Worm (Caenorhabditis elegans) whole organism, young adult: Measurements from ENCODE around the gene lgc-33.

Experiments
- C06A6.2 ChIP-seq: fragments of 200-800 bp; sonication (Bioruptor generic); conservative IDR thresholded peaks from 2 replicates; pipeline ENCODE4 v1.3.6; 2022; ENCODE audit warnings: missing genetic modification characterization, missing compliant biosample characterization
- D2030.7 ChIP-seq: fragments of 200-800 bp; sonication (Bioruptor generic); IDR thresholded peaks from 2 replicates; pipeline ENCODE4 v1.3.6; 2022; ENCODE audit warnings: missing genetic modification reagents, missing genetic modification characterization, missing compliant biosample characterization
- Y53G8AR.9 ChIP-seq: fragments of 200-800 bp; sonication (Bioruptor generic); conservative IDR thresholded peaks from 2 replicates; pipeline ENCODE4 v1.3.6; 2022; ENCODE audit warnings: missing genetic modification reagents, missing genetic modification characterization, missing compliant biosample characterization
- ZK185.1 ChIP-seq: sonication (generic microtip); optimal IDR thresholded peaks from 2 replicates; lab custom pipeline; 2016; ENCODE audit warnings: mild to moderate bottlenecking, missing genetic modification characterization, missing compliant biosample characterization; ENCODE audit not compliant: poor library complexity, severe bottlenecking
- attf-5 ChIP-seq: fragments of 200-800 bp; sonication (Bioruptor generic); optimal IDR thresholded peaks from 2 replicates; lab custom pipeline; 2018; ENCODE audit warnings: mild to moderate bottlenecking, missing genetic modification characterization, missing compliant biosample characterization
- ccch-3 ChIP-seq: fragments of 200-800 bp; sonication (Bioruptor generic); optimal IDR thresholded peaks from 2 replicates; lab custom pipeline; 2018; ENCODE audit warnings: mild to moderate bottlenecking, missing genetic modification characterization, missing compliant biosample characterization
- cebp-1 ChIP-seq, 2 experiments: fragments of 200-800 bp in 1 of 2; sonication (Bioruptor generic) in 1 of 2; sonication (generic microtip) in 1 of 2; IDR thresholded peaks in 1 of 2; optimal IDR thresholded peaks in 1 of 2; 2 replicates each; pipeline versions ENCODE4 v1.3.6 to Lab custom; 2017 to 2022; ENCODE audit warnings: missing compliant biosample characterization in 2 of 2, missing genetic modification characterization in 2 of 2, mild to moderate bottlenecking in 1 of 2, missing genetic modification reagents in 1 of 2, moderate library complexity in 1 of 2
- ceh-100 ChIP-seq: fragments of 200-800 bp; sonication (Bioruptor generic); IDR thresholded peaks from 2 replicates; pipeline ENCODE4 v1.3.6; 2022; ENCODE audit warnings: missing genetic modification reagents, missing genetic modification characterization, missing compliant biosample characterization
- ceh-27 ChIP-seq: fragments of 200-800 bp; sonication (Bioruptor generic); optimal IDR thresholded peaks from 2 replicates; lab custom pipeline; 2018; ENCODE audit warnings: mild to moderate bottlenecking, missing genetic modification characterization, moderate library complexity, missing compliant biosample characterization
- chd-7 ChIP-seq: sonication (generic microtip); optimal IDR thresholded peaks from 2 replicates; lab custom pipeline; 2016; ENCODE audit warnings: mild to moderate bottlenecking, missing genetic modification characterization, moderate library complexity, missing compliant biosample characterization
- dox-1 ChIP-seq: fragments of 200-800 bp; sonication (Bioruptor generic); IDR thresholded peaks from 2 replicates; pipeline ENCODE4 v1.3.6; 2022; ENCODE audit warnings: missing genetic modification reagents, missing genetic modification characterization, missing compliant biosample characterization
- efl-1 ChIP-seq: fragments of 150-350 bp; optimal IDR thresholded peaks from 2 replicates; lab custom pipeline; 2014; ENCODE audit warnings: missing biosample characterization, missing genetic modification reagents, missing genetic modification characterization
- egl-44 ChIP-seq: fragments of 200-800 bp; sonication (Bioruptor generic); IDR thresholded peaks from 2 replicates; pipeline ENCODE4 v1.3.6; 2022; ENCODE audit warnings: missing genetic modification reagents, missing genetic modification characterization, missing compliant biosample characterization
- hmg-1.2 ChIP-seq: fragments of 200-800 bp; sonication (Bioruptor generic); IDR thresholded peaks from 2 replicates; pipeline ENCODE4 v1.3.6; 2022; ENCODE audit warnings: missing genetic modification reagents, missing genetic modification characterization, missing compliant biosample characterization
- lin-35 ChIP-seq, 3 experiments: fragments of 150-350 bp in 2 of 3; sonication (generic microtip) in 1 of 3; optimal IDR thresholded peaks; 2 replicates each; lab custom pipeline; 2014 to 2018; ENCODE audit warnings: missing biosample characterization in 3 of 3, missing genetic modification characterization in 3 of 3, missing genetic modification reagents in 3 of 3
- lin-40 ChIP-seq: sonication (generic microtip); optimal IDR thresholded peaks from 2 replicates; lab custom pipeline; 2016; ENCODE audit warnings: missing genetic modification characterization, mild to moderate bottlenecking, missing compliant biosample characterization, missing genotype, missing genetic modification reagents
- lin-54 ChIP-seq: fragments of 200-800 bp; sonication (Bioruptor generic); optimal IDR thresholded peaks from 2 replicates; lab custom pipeline; 2018; ENCODE audit warnings: mild to moderate bottlenecking, missing genetic modification characterization, missing compliant biosample characterization
- mcd-1 ChIP-seq: fragments of 200-800 bp; sonication (Bioruptor generic); IDR thresholded peaks from 2 replicates; pipeline ENCODE4 v1.3.6; 2022; ENCODE audit warnings: missing genetic modification reagents, missing genetic modification characterization, missing compliant biosample characterization
- nhr-179 ChIP-seq: sonication (generic microtip); optimal IDR thresholded peaks from 2 replicates; lab custom pipeline; 2016; ENCODE audit warnings: mild to moderate bottlenecking, missing genetic modification characterization, missing compliant biosample characterization
- nhr-80 ChIP-seq: sonication (generic microtip); optimal IDR thresholded peaks from 2 replicates; lab custom pipeline; 2016; ENCODE audit warnings: missing genetic modification characterization, missing compliant biosample characterization
- snpc-3.4 ChIP-seq: sonication (generic microtip); optimal IDR thresholded peaks from 2 replicates; lab custom pipeline; 2017; ENCODE audit warnings: missing genetic modification characterization, mild to moderate bottlenecking, missing compliant biosample characterization, antibody characterized with exemption, moderate library complexity, missing genotype, missing genetic modification reagents
- snpc-4 ChIP-seq, 5 experiments: fragments of 150-350 bp in 1 of 5; sonication (generic microtip) in 4 of 5; optimal IDR thresholded peaks; 2 replicates each; lab custom pipeline; 2014 to 2018; ENCODE audit warnings: missing genetic modification characterization in 5 of 5, missing biosample characterization in 3 of 5, antibody characterized with exemption in 2 of 5, mild to moderate bottlenecking in 2 of 5, missing compliant biosample characterization in 2 of 5, missing genotype in 2 of 5, moderate library complexity in 2 of 5, missing genetic modification reagents in 1 of 5
- tlf-1 ChIP-seq: fragments of 200-800 bp; sonication (Bioruptor generic); optimal IDR thresholded peaks from 2 replicates; lab custom pipeline; 2018; ENCODE audit warnings: mild to moderate bottlenecking, missing genetic modification characterization, missing compliant biosample characterization
- ztf-6 ChIP-seq: fragments of 200-800 bp; sonication (Bioruptor generic); IDR thresholded peaks from 2 replicates; pipeline ENCODE4 v1.3.6; 2022; ENCODE audit warnings: missing genetic modification reagents, missing genetic modification characterization, missing compliant biosample characterization

Gene lgc-33

ce11 chrIV:874677-875076 is 29.4 kb downstream of the lgc-33 start, which contains the start of gene Y55F3BR.1 (continued):
- TF ChIP-seq snpc-3.4 (no peak), ztf-6 (GFP tag; lab: Robert Waterston, UW) (no peak), cebp-1 (GFP tag; IDR thresholded peaks at IDR 0.05; lab: Robert Waterston, UW) (no peak), cebp-1 (tag; optimal IDR thresholded peaks at IDR 0.05; lab: Kevin White, UChicago) (peak; percentile 6), efl-1 (peak; percentile 90), snpc-4 (GFP tag; optimal IDR thresholded peaks at IDR 0.05; lab: Kevin White, UChicago) (no peak), snpc-4 (tag; optimal IDR thresholded peaks at IDR 0.05; lab: Kevin White, UChicago) (peak in 2 of 4 experiments; percentile 64 to 65)

- TF ChIP-seq ccch-3 (GFP tag; lab: Kevin White, UChicago): no peak
Observed at ce11 chrIV:878634-879033, 33.3 kb downstream of the lgc-33 start.

- peak; percentile 8 for TF ChIP-seq lin-40 (tag; lab: Kevin White, UChicago)
- TF ChIP-seq mcd-1 (GFP tag; lab: Robert Waterston, UW): peak; percentile 95
- TF ChIP-seq dox-1 (GFP tag; lab: Robert Waterston, UW): peak; percentile 48; the same call in 1 of the 2 replicates
- TF ChIP-seq tlf-1 (GFP tag; lab: Kevin White, UChicago): no peak
- no peak for TF ChIP-seq egl-44 (GFP tag; lab: Robert Waterston, UW)
- TF ChIP-seq ZK185.1 (tag; lab: Kevin White, UChicago): no peak
- TF ChIP-seq lin-54 (GFP tag; lab: Kevin White, UChicago): peak; percentile 41
- peak; percentile 40; the same call in 1 of the 2 replicates for TF ChIP-seq ceh-100 (GFP tag; lab: Robert Waterston, UW)
- TF ChIP-seq D2030.7: no peak
- no peak for TF ChIP-seq chd-7 (tag; lab: Kevin White, UChicago)
- TF ChIP-seq cebp-1 (GFP tag; IDR thresholded peaks at IDR 0.05; lab: Robert Waterston, UW): peak; percentile 48; the same call in 1 of the 2 replicates
- TF ChIP-seq cebp-1 (tag; optimal IDR thresholded peaks at IDR 0.05; lab: Kevin White, UChicago): peak; percentile 78
- TF ChIP-seq hmg-1.2 (GFP tag; lab: Robert Waterston, UW): peak; percentile 66; the same call in 1 of the 2 replicates
- TF ChIP-seq C06A6.2 (GFP tag; lab: Robert Waterston, UW): no peak
- peak; percentile 88 for TF ChIP-seq attf-5 (GFP tag; lab: Kevin White, UChicago)
- TF ChIP-seq Y53G8AR.9: 0 out of 2 replicates have a peak, but pooled peaks have one; percentile 32
- TF ChIP-seq ceh-27 (GFP tag; lab: Kevin White, UChicago): peak; percentile 29
- peak in 1 of 3 experiments; percentile 9 for TF ChIP-seq lin-35 (GFP tag; optimal IDR thresholded peaks at IDR 0.05; lab: Kevin White, UChicago)
- no peak for TF ChIP-seq snpc-4 (GFP tag; optimal IDR thresholded peaks at IDR 0.05; lab: Kevin White, UChicago)
- peak in 2 of 4 experiments; percentile 54 to 75 for TF ChIP-seq snpc-4 (tag; optimal IDR thresholded peaks at IDR 0.05; lab: Kevin White, UChicago)
- no peak for TF ChIP-seq nhr-179
- TF ChIP-seq nhr-80: peak; percentile 80
Observed at ce11 chrIV:884707-885394, 39.6 kb downstream of the lgc-33 start, which contains the start of gene mak-2. Gene mak-2 (plus strand): TSS chrIV:885344.
